Worm (Caenorhabditis elegans): ENCODE results near the gene C35D6.3.

Gene C35D6.3

ce11 chrIV:16381933-16382591 lies 35.4 kb downstream of the C35D6.3 start, which contains the start of gene Y7A9D.1 (continued):
- TF ChIP-seq let-607 (tag; optimal IDR thresholded peaks at IDR 0.05) (peak in 1 of 2 experiments; percentile 19), B0261.1 (tag; optimal IDR thresholded peaks at IDR 0.05) (peak; percentile 92), gei-17 (GFP tag; optimal IDR thresholded peaks at IDR 0.05) (no peak), B0336.3 (GFP tag; IDR thresholded peaks at IDR 0.05) (no peak)

ce11 chrIV:16384665-16385064 lies 38.1 kb downstream of the C35D6.3 start:
- TF ChIP-seq ccch-3 (GFP tag; optimal IDR thresholded peaks at IDR 0.05) (no peak), lin-40 (tag; optimal IDR thresholded peaks at IDR 0.05) (no peak), lin-26 (GFP tag; IDR thresholded peaks at IDR 0.05) (no peak), ZK185.1 (tag; optimal IDR thresholded peaks at IDR 0.05; ENCODE audit: poor library complexity, severe bottlenecking) (no peak), snpc-4 (GFP tag; optimal IDR thresholded peaks at IDR 0.05) (no peak), snpc-4 (tag; optimal IDR thresholded peaks at IDR 0.05) (peak in 2 of 4 experiments; percentile 78 to 94), mes-4 (tag; optimal IDR thresholded peaks at IDR 0.05) (no peak), attf-6 (GFP tag; IDR thresholded peaks at IDR 0.05) (peak; percentile 64; the same call in 1 of the 2 replicates), mcd-1 (GFP tag; IDR thresholded peaks at IDR 0.05) (0 out of 2 replicates have a peak, but pooled peaks have one; percentile 22), Y79H2A.3 (GFP tag; conservative IDR thresholded peaks at IDR 0.05) (no peak)

- TF ChIP-seq F55B11.4 (tag; optimal IDR thresholded peaks at IDR 0.05; ENCODE audit: borderline replicate concordance, insufficient read depth), result no peak
- TF ChIP-seq ztf-25 (GFP tag; IDR thresholded peaks at IDR 0.05), result 0 out of 2 replicates have a peak, but pooled peaks have one; percentile 50
- TF ChIP-seq T07F8.4 (tag; optimal IDR thresholded peaks at IDR 0.05), result peak; percentile 10
- TF ChIP-seq sptf-2 (GFP tag; optimal IDR thresholded peaks at IDR 0.05), result no peak
- TF ChIP-seq D2030.7 (GFP tag; IDR thresholded peaks at IDR 0.05), result peak; percentile 68
- no peak for TF ChIP-seq ekl-4 (GFP tag; IDR thresholded peaks at IDR 0.05)
- no peak for TF ChIP-seq F37B4.10 (GFP tag; IDR thresholded peaks at IDR 0.05)
- no peak for TF ChIP-seq hlh-12 (tag; optimal IDR thresholded peaks at IDR 0.05)
- TF ChIP-seq ets-4 (GFP tag; optimal IDR thresholded peaks at IDR 0.05), result no peak
- 0 out of 2 replicates have a peak, but pooled peaks have one; percentile 48 for TF ChIP-seq nfyb-1 (GFP tag; IDR thresholded peaks at IDR 0.05)
- TF ChIP-seq T26A5.8 (tag; optimal IDR thresholded peaks at IDR 0.05), result no peak
- TF ChIP-seq tbx-9 (tag; optimal IDR thresholded peaks at IDR 0.05; ENCODE audit: borderline replicate concordance), result no peak
- no peak for TF ChIP-seq ztf-22 (GFP tag; optimal IDR thresholded peaks at IDR 0.05)
- TF ChIP-seq nhr-27 (tag; optimal IDR thresholded peaks at IDR 0.05), result no peak
- peak; percentile 71; the same call in 1 of the 2 replicates for TF ChIP-seq lin-26 (GFP tag; IDR thresholded peaks at IDR 0.05)
- no peak for TF ChIP-seq fkh-3 (tag; optimal IDR thresholded peaks at IDR 0.05)
- TF ChIP-seq Y56A3A.18 (GFP tag; IDR thresholded peaks at IDR 0.05), result no peak
- TF ChIP-seq lsl-1 (GFP tag; optimal IDR thresholded peaks at IDR 0.05), result no peak
- TF ChIP-seq zim-3 (tag; optimal IDR thresholded peaks at IDR 0.05), result no peak
- peak; percentile 42 for TF ChIP-seq lin-54 (GFP tag; optimal IDR thresholded peaks at IDR 0.05)
- peak; percentile 1 for TF ChIP-seq ztf-26 (tag; optimal IDR thresholded peaks at IDR 0.05)
- TF ChIP-seq attf-3 (GFP tag; conservative IDR thresholded peaks at IDR 0.05), result no peak
- TF ChIP-seq let-526 (GFP tag; IDR thresholded peaks at IDR 0.05), result no peak
- no peak for TF ChIP-seq F33H1.4 (GFP tag; IDR thresholded peaks at IDR 0.05)
- no peak for TF ChIP-seq chd-7 (tag; optimal IDR thresholded peaks at IDR 0.05)
- TF ChIP-seq F23B12.7 (tag; optimal IDR thresholded peaks at IDR 0.05; ENCODE audit: insufficient read depth), result no peak
- TF ChIP-seq lsy-27 (tag; optimal IDR thresholded peaks at IDR 0.05; ENCODE audit: borderline replicate concordance, insufficient read depth), result peak; percentile 18
- TF ChIP-seq lag-1 (GFP tag; IDR thresholded peaks at IDR 0.05), result no peak
- TF ChIP-seq K12H6.12 (tag; optimal IDR thresholded peaks at IDR 0.05), result no peak
- TF ChIP-seq egl-44 (GFP tag; IDR thresholded peaks at IDR 0.05), result no peak
- TF ChIP-seq efl-1 (GFP tag; optimal IDR thresholded peaks at IDR 0.05), result no peak
- TF ChIP-seq B0336.3 (GFP tag; IDR thresholded peaks at IDR 0.05), result no peak
These were observed 41.6 kb downstream of the C35D6.3 start for ce11 chrIV:16388136-16388635.
